Fruit fly (Drosophila melanogaster) whole organism, prepupa: ENCODE results near the gene mew.

Source experiments
- CG10631 ChIP-seq: fragments of 200-800 bp; sonication (Bioruptor generic); optimal IDR thresholded peaks from 2 replicates; lab custom pipeline; 2016; ENCODE audit warnings: missing biosample characterization, missing genetic modification characterization
- CG11294 ChIP-seq: fragments of 200-800 bp; sonication (Bioruptor generic); IDR thresholded peaks from 2 replicates; pipeline ENCODE4 v1.3.6; 2022; ENCODE audit warnings: missing biosample characterization, missing genetic modification characterization
- CG11762 ChIP-seq: fragments of 200-800 bp; sonication (Bioruptor generic); optimal IDR thresholded peaks from 3 replicates; lab custom pipeline; 2016; ENCODE audit warnings: missing biosample characterization, missing genetic modification characterization; ENCODE audit not compliant: insufficient read depth
- CG11902 ChIP-seq: fragments of 200-800 bp; sonication (Bioruptor generic); optimal IDR thresholded peaks from 3 replicates; lab custom pipeline; 2016; ENCODE audit warnings: missing biosample characterization, missing genetic modification characterization
- CG15336 ChIP-seq: fragments of 200-800 bp; sonication (Bioruptor generic); IDR thresholded peaks from 2 replicates; pipeline ENCODE4 v1.3.6; 2022; ENCODE audit warnings: missing biosample characterization, missing genetic modification characterization
- CG1621 ChIP-seq: fragments of 200-800 bp; sonication (Bioruptor generic); optimal IDR thresholded peaks from 3 replicates; lab custom pipeline; 2018; ENCODE audit warnings: missing biosample characterization, mild to moderate bottlenecking, missing genetic modification characterization
- CG16779 ChIP-seq: fragments of 200-800 bp; sonication (Bioruptor generic); optimal IDR thresholded peaks from 3 replicates; lab custom pipeline; 2017; ENCODE audit warnings: missing biosample characterization, mild to moderate bottlenecking, missing genetic modification characterization
- CG3032 ChIP-seq: fragments of 200-800 bp; optimal IDR thresholded peaks from 2 replicates; lab custom pipeline; 2019; ENCODE audit warnings: missing biosample characterization, mild to moderate bottlenecking, missing genetic modification characterization, moderate library complexity
- CG32006 ChIP-seq: fragments of 200-800 bp; sonication (Bioruptor generic); optimal IDR thresholded peaks from 3 replicates; lab custom pipeline; 2017; ENCODE audit warnings: missing biosample characterization, mild to moderate bottlenecking, missing genetic modification characterization
- CG34406 ChIP-seq: fragments of 200-800 bp; sonication (Bioruptor generic); optimal IDR thresholded peaks from 3 replicates; lab custom pipeline; 2016; ENCODE audit warnings: missing biosample characterization, missing genetic modification characterization
- CG3919 ChIP-seq: fragments of 200-800 bp; sonication (Bioruptor generic); optimal IDR thresholded peaks from 3 replicates; lab custom pipeline; 2016; ENCODE audit warnings: missing biosample characterization, missing genetic modification characterization
- CG4318 ChIP-seq: fragments of 200-800 bp; sonication (Bioruptor generic); optimal IDR thresholded peaks from 3 replicates; lab custom pipeline; 2017; ENCODE audit warnings: missing biosample characterization, mild to moderate bottlenecking, missing genetic modification characterization
- CG6163 ChIP-seq: fragments of 200-800 bp; sonication (Bioruptor generic); IDR thresholded peaks from 3 replicates; pipeline ENCODE4 v1.3.6; 2022; ENCODE audit warnings: missing biosample characterization, missing genetic modification characterization
- CG6276 ChIP-seq: fragments of 200-800 bp; sonication (Bioruptor generic); optimal IDR thresholded peaks from 2 replicates; lab custom pipeline; 2017; ENCODE audit warnings: missing biosample characterization, mild to moderate bottlenecking, missing genetic modification characterization
- CG6792 ChIP-seq: fragments of 200-800 bp; sonication (Bioruptor generic); optimal IDR thresholded peaks from 3 replicates; lab custom pipeline; 2016; ENCODE audit warnings: missing biosample characterization, missing genetic modification characterization
- CG6854 ChIP-seq: fragments of 200-800 bp; sonication (Bioruptor generic); optimal IDR thresholded peaks from 2 replicates; lab custom pipeline; 2017; ENCODE audit warnings: missing biosample characterization, mild to moderate bottlenecking, missing genetic modification characterization
- CG7368 ChIP-seq: fragments of 200-800 bp; sonication (Bioruptor generic); optimal IDR thresholded peaks from 3 replicates; lab custom pipeline; 2016; ENCODE audit warnings: missing biosample characterization, missing genetic modification characterization
- CG8119 ChIP-seq: fragments of 200-800 bp; sonication (Bioruptor generic); IDR thresholded peaks from 3 replicates; pipeline ENCODE4 v1.3.6; 2022; ENCODE audit warnings: missing biosample characterization, missing genetic modification characterization
- CG8319 ChIP-seq: fragments of 200-800 bp; sonication (Bioruptor generic); optimal IDR thresholded peaks from 3 replicates; lab custom pipeline; 2016; ENCODE audit warnings: missing biosample characterization, missing genetic modification characterization
- CG8632 ChIP-seq: fragments of 200-800 bp; sonication (Bioruptor generic); optimal IDR thresholded peaks from 3 replicates; lab custom pipeline; 2016; ENCODE audit warnings: missing biosample characterization, missing genetic modification characterization
- CG9139 ChIP-seq: fragments of 200-800 bp; sonication (Bioruptor generic); optimal IDR thresholded peaks from 3 replicates; lab custom pipeline; 2017; ENCODE audit warnings: missing biosample characterization, mild to moderate bottlenecking, missing genetic modification characterization
- Eip75B ChIP-seq: fragments of 200-800 bp; sonication (Bioruptor generic); optimal IDR thresholded peaks from 3 replicates; lab custom pipeline; 2016; ENCODE audit warnings: missing biosample characterization, missing genetic modification characterization
- Eip78C ChIP-seq: fragments of 200-800 bp; sonication (Bioruptor generic); peaks from one replicate; lab custom pipeline; 2016; ENCODE audit warnings: missing biosample characterization, missing genetic modification characterization
- Eip93F ChIP-seq: fragments of 200-800 bp; sonication (Bioruptor generic); optimal IDR thresholded peaks from 2 replicates; lab custom pipeline; 2016; ENCODE audit warnings: missing biosample characterization, mild to moderate bottlenecking, missing genetic modification characterization
- Ets21C ChIP-seq: fragments of 200-800 bp; sonication (Bioruptor generic); optimal IDR thresholded peaks from 3 replicates; lab custom pipeline; 2016; ENCODE audit warnings: missing biosample characterization, missing genetic modification characterization
- Ets96B ChIP-seq: fragments of 200-800 bp; optimal IDR thresholded peaks from 2 replicates; lab custom pipeline; 2019; ENCODE audit warnings: missing biosample characterization, mild to moderate bottlenecking, missing genetic modification characterization, moderate library complexity
- Hr38 ChIP-seq: sonication (Bioruptor generic); optimal IDR thresholded peaks from 2 replicates; lab custom pipeline; 2016; ENCODE audit warnings: missing biosample characterization, missing genetic modification characterization
- Hr39 ChIP-seq: fragments of 200-800 bp; sonication (Bioruptor generic); optimal IDR thresholded peaks from 2 replicates; lab custom pipeline; 2016; ENCODE audit warnings: missing biosample characterization, missing genetic modification characterization
- Hr4 ChIP-seq: fragments of 200-800 bp; sonication (Bioruptor generic); optimal IDR thresholded peaks from 3 replicates; lab custom pipeline; 2016; ENCODE audit warnings: missing biosample characterization, missing genetic modification characterization
- Lpt ChIP-seq: fragments of 200-800 bp; sonication (Bioruptor generic); optimal IDR thresholded peaks from 3 replicates; lab custom pipeline; 2016; ENCODE audit warnings: missing biosample characterization, missing genetic modification characterization
- OdsH ChIP-seq: fragments of 200-800 bp; sonication (Bioruptor generic); optimal IDR thresholded peaks from 3 replicates; lab custom pipeline; 2016; ENCODE audit warnings: missing biosample characterization, missing genetic modification characterization
- Smox ChIP-seq: fragments of 200-800 bp; sonication (Bioruptor generic); optimal IDR thresholded peaks from 3 replicates; lab custom pipeline; 2016; ENCODE audit warnings: missing biosample characterization, missing genetic modification characterization
- Sox102F ChIP-seq: fragments of 200-800 bp; sonication (Bioruptor generic); optimal IDR thresholded peaks from 2 replicates; lab custom pipeline; 2016; ENCODE audit warnings: missing biosample characterization, mild to moderate bottlenecking, missing genetic modification characterization
- achi ChIP-seq: fragments of 200-800 bp; sonication (Bioruptor generic); optimal IDR thresholded peaks from 3 replicates; lab custom pipeline; 2016; ENCODE audit warnings: missing biosample characterization, missing genetic modification characterization
- cyc ChIP-seq: fragments of 200-800 bp; sonication (Bioruptor generic); optimal IDR thresholded peaks from 3 replicates; lab custom pipeline; 2016; ENCODE audit warnings: missing biosample characterization, missing genetic modification characterization
- dac ChIP-seq: fragments of 200-800 bp; sonication (Bioruptor generic); optimal IDR thresholded peaks from 2 replicates; lab custom pipeline; 2017; ENCODE audit warnings: missing biosample characterization, mild to moderate bottlenecking, missing genetic modification characterization
- dsx ChIP-seq: fragments of 200-800 bp; optimal IDR thresholded peaks from 3 replicates; lab custom pipeline; 2019; ENCODE audit warnings: missing biosample characterization, mild to moderate bottlenecking, missing genetic modification characterization, moderate library complexity; ENCODE audit not compliant: poor library complexity, severe bottlenecking
- eg ChIP-seq: fragments of 200-800 bp; sonication (Bioruptor generic); IDR thresholded peaks from 3 replicates; pipeline ENCODE4 v1.3.6; 2022; ENCODE audit warnings: missing biosample characterization, missing genetic modification characterization
- fd85E ChIP-seq: fragments of 200-800 bp; sonication (Bioruptor generic); optimal IDR thresholded peaks from 3 replicates; lab custom pipeline; 2016; ENCODE audit warnings: missing biosample characterization, missing genetic modification characterization
- lz ChIP-seq: fragments of 200-800 bp; sonication (Bioruptor generic); optimal IDR thresholded peaks from 3 replicates; lab custom pipeline; 2016; ENCODE audit warnings: missing biosample characterization, missing genetic modification characterization
- net ChIP-seq: fragments of 200-800 bp; sonication (Bioruptor generic); optimal IDR thresholded peaks from 3 replicates; lab custom pipeline; 2016; ENCODE audit warnings: missing biosample characterization, missing genetic modification characterization
- pdm3 ChIP-seq: fragments of 200-800 bp; sonication (Bioruptor generic); optimal IDR thresholded peaks from 3 replicates; lab custom pipeline; 2016; ENCODE audit warnings: missing biosample characterization, missing genetic modification characterization
- salr ChIP-seq, 2 experiments: fragments of 200-800 bp; sonication (Bioruptor generic); optimal IDR thresholded peaks; 3 replicates each; lab custom pipeline; 2016 to 2018; ENCODE audit warnings: missing biosample characterization in 2 of 2, missing genetic modification characterization in 2 of 2, mild to moderate bottlenecking in 1 of 2
- topi ChIP-seq: fragments of 200-800 bp; sonication (Bioruptor generic); optimal IDR thresholded peaks from 3 replicates; lab custom pipeline; 2016; ENCODE audit warnings: missing biosample characterization, missing genetic modification characterization
- vri ChIP-seq: fragments of 200-800 bp; sonication (Bioruptor generic); optimal IDR thresholded peaks from 3 replicates; lab custom pipeline; 2016; ENCODE audit warnings: missing biosample characterization, mild to moderate bottlenecking, missing genetic modification characterization

mew gene

dm6 chrX:13244462-13244861 is 13.8 kb downstream of the mew start (continued):
- peak; percentile 83 for TF ChIP-seq cyc (GFP tag; lab: Kevin White, UChicago)
- TF ChIP-seq CG32006 (GFP tag; lab: Kevin White, UChicago): peak; percentile 76
- peak; percentile 77 for TF ChIP-seq CG8119 (GFP tag; lab: Robert Waterston, UW)
- TF ChIP-seq Ets21C: peak; percentile 70
- peak; percentile 78 for TF ChIP-seq CG7368 (GFP tag; lab: Kevin White, UChicago)
- TF ChIP-seq eg (GFP tag; lab: Robert Waterston, UW): peak; percentile 75; the same call in 2 of the 3 replicates
- peak; percentile 78 for TF ChIP-seq CG11902 (GFP tag; lab: Kevin White, UChicago)
- TF ChIP-seq Sox102F (GFP tag; lab: Kevin White, UChicago): peak; percentile 81
- TF ChIP-seq CG3032 (tag; lab: Kevin White, UChicago): peak; percentile 73
- TF ChIP-seq achi (GFP tag; lab: Kevin White, UChicago): peak; percentile 75
- TF ChIP-seq Hr4 (GFP tag; lab: Kevin White, UChicago): peak; percentile 73
- TF ChIP-seq CG34406 (GFP tag; lab: Kevin White, UChicago): peak; percentile 75
- TF ChIP-seq vri: peak; percentile 52
- TF ChIP-seq CG3919: peak; percentile 86
- peak; percentile 83 for TF ChIP-seq Eip75B
- TF ChIP-seq CG15336 (GFP tag; lab: Robert Waterston, UW): peak; percentile 75
- peak; percentile 25; the same call in 1 of the 2 replicates for TF ChIP-seq CG11294 (GFP tag; lab: Robert Waterston, UW)
- peak; percentile 83 for TF ChIP-seq net (GFP tag; lab: Kevin White, UChicago)
- no peak for TF ChIP-seq fd85E (GFP tag; lab: Kevin White, UChicago)
- TF ChIP-seq CG6854 (GFP tag; lab: Kevin White, UChicago): no peak
- peak; percentile 88 for TF ChIP-seq CG6163 (GFP tag; lab: Robert Waterston, UW)
- TF ChIP-seq CG16779 (tag; lab: Kevin White, UChicago): peak; percentile 26
- peak; percentile 83 for TF ChIP-seq CG10631 (GFP tag; lab: Kevin White, UChicago)
- TF ChIP-seq Ets96B (tag; lab: Kevin White, UChicago): peak; percentile 79
- peak; percentile 77 for TF ChIP-seq lz (GFP tag; lab: Kevin White, UChicago)
- TF ChIP-seq CG6792 (GFP tag; lab: Kevin White, UChicago): peak; percentile 83
- TF ChIP-seq CG1621 (tag; lab: Kevin White, UChicago): peak; percentile 66
- peak; percentile 57 for TF ChIP-seq Lpt (GFP tag; lab: Kevin White, UChicago)

dm6 chrX:13243726-13244323 is 14.5 kb downstream of the mew start:
- TF ChIP-seq cyc (GFP tag; lab: Kevin White, UChicago) (no peak), Sox102F (GFP tag; lab: Kevin White, UChicago) (no peak), Ets21C (no peak), CG8632 (no peak), CG11762 (GFP tag; lab: Kevin White, UChicago) (no peak), achi (GFP tag; lab: Kevin White, UChicago) (no peak), fd85E (GFP tag; lab: Kevin White, UChicago) (no peak), Smox (GFP tag; lab: Kevin White, UChicago) (no peak), OdsH (no peak), CG8119 (GFP tag; lab: Robert Waterston, UW) (peak; percentile 21; the same call in 1 of the 3 replicates), CG15336 (GFP tag; lab: Robert Waterston, UW) (peak; percentile 45; the same call in 1 of the 2 replicates), dac (GFP tag; lab: Kevin White, UChicago) (no peak), CG4318 (no peak), CG1621 (tag; lab: Kevin White, UChicago) (no peak), salr (GFP tag; optimal IDR thresholded peaks at IDR 0.05; lab: Kevin White, UChicago) (no peak), Hr38 (GFP tag; lab: Kevin White, UChicago) (no peak), CG9139 (GFP tag; lab: Kevin White, UChicago) (no peak), Hr39 (GFP tag; lab: Kevin White, UChicago) (no peak), CG6163 (GFP tag; lab: Robert Waterston, UW) (0 out of 3 replicates have a peak, but pooled peaks have one; percentile 12), CG32006 (GFP tag; lab: Kevin White, UChicago) (peak; percentile 6), Eip93F (GFP tag; lab: Kevin White, UChicago) (no peak), Hr4 (GFP tag; lab: Kevin White, UChicago) (no peak), CG8319 (GFP tag; lab: Kevin White, UChicago) (no peak), CG6276 (peak; percentile 10), CG11294 (GFP tag; lab: Robert Waterston, UW) (no peak), CG6854 (GFP tag; lab: Kevin White, UChicago) (no peak), net (GFP tag; lab: Kevin White, UChicago) (no peak), CG7368 (GFP tag; lab: Kevin White, UChicago) (no peak), CG10631 (GFP tag; lab: Kevin White, UChicago) (no peak), pdm3 (no peak), CG6792 (GFP tag; lab: Kevin White, UChicago) (no peak), eg (GFP tag; lab: Robert Waterston, UW) (no peak), Eip78C (peak; percentile 63), CG3032 (tag; lab: Kevin White, UChicago) (no peak), Lpt (GFP tag; lab: Kevin White, UChicago) (no peak), topi (GFP tag; lab: Kevin White, UChicago) (no peak), CG34406 (GFP tag; lab: Kevin White, UChicago) (no peak), dsx (no peak)
